Fruit fly (Drosophila melanogaster): Measurements from ENCODE around the gene DopEcR.

DNA sequence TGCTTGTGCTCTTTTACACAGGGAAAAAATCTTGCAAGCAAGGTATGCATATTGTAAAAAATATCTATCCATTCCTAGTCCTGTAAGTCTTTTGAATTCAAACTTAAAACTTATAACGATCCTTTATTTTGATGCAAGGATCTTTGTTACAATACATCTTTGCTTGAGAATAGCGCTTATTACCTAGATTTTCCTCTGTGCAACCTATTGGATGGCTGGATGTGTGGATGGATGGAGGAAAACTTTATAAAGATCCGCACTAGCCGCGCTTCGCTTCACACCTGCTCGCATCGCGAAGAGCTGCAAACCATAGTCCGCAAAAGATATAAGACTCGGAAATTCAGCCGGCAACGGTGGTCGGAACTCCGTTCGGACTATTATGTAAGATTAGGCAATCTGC, 41.2 kb upstream of the DopEcR start, which contains the start of gene CG15020:
- TF ChIP-seq CG8478 (optimal IDR thresholded peaks at IDR 0.05) (no peak), pan (optimal IDR thresholded peaks at IDR 0.05) (no peak), Dll (optimal IDR thresholded peaks at IDR 0.05) (no peak), EcR (GFP tag; optimal IDR thresholded peaks at IDR 0.05) (no peak), psq (optimal IDR thresholded peaks at IDR 0.05) (no peak)
